Worm (Caenorhabditis elegans) whole organism, L1 larva: ENCODE results near the gene Y59A8B.12.
"Not testable (repeated sequence)": the region's sequence is repeated elsewhere in the genome, so short reads cannot be mapped to it uniquely, and the experiment has no call there.

Experiments
- F16B12.6 ChIP-seq: fragments of 150-350 bp; optimal IDR thresholded peaks from 2 replicates; lab custom pipeline; 2014; ENCODE audit warnings: missing biosample characterization, missing genetic modification characterization
- aha-1 ChIP-seq: fragments of 150-350 bp; optimal IDR thresholded peaks from 2 replicates; lab custom pipeline; 2014; ENCODE audit warnings: missing biosample characterization, missing genetic modification characterization
- alr-1 ChIP-seq: fragments of 200-800 bp; sonication (Bioruptor generic); optimal IDR thresholded peaks from 2 replicates; lab custom pipeline; 2018; ENCODE audit warnings: borderline replicate concordance, mild to moderate bottlenecking, missing genetic modification characterization, missing compliant biosample characterization
- aly-2 ChIP-seq: fragments of 150-350 bp; optimal IDR thresholded peaks from 2 replicates; lab custom pipeline; 2014; ENCODE audit warnings: missing biosample characterization, missing genetic modification characterization
- ama-1 ChIP-seq: fragments of 150-350 bp; optimal IDR thresholded peaks from 2 replicates; lab custom pipeline; 2014
- blmp-1 ChIP-seq: fragments of 150-350 bp; optimal IDR thresholded peaks from 2 replicates; lab custom pipeline; 2014; ENCODE audit warnings: missing biosample characterization, missing genetic modification characterization
- ceh-63 ChIP-seq: fragments of 200-800 bp; sonication (Bioruptor generic); optimal IDR thresholded peaks from 2 replicates; lab custom pipeline; 2018; ENCODE audit warnings: mild to moderate bottlenecking, missing genetic modification characterization, missing compliant biosample characterization
- ceh-82 ChIP-seq, 3 experiments: fragments of 150-350 bp in 1 of 3; sonication (generic microtip) in 2 of 3; optimal IDR thresholded peaks; 2 replicates each; lab custom pipeline; 2014 to 2017; ENCODE audit warnings: missing biosample characterization in 3 of 3, missing genetic modification characterization in 3 of 3
- dpl-1 ChIP-seq, 3 experiments: fragments of 150-350 bp in 2 of 3; sonication (generic microtip) in 1 of 3; optimal IDR thresholded peaks; 2 replicates each; lab custom pipeline; 2014 to 2017; ENCODE audit warnings: missing biosample characterization in 3 of 3, missing genetic modification characterization in 3 of 3, missing genetic modification reagents in 3 of 3
- dsc-1 ChIP-seq: sonication (generic microtip); optimal IDR thresholded peaks from 2 replicates; lab custom pipeline; 2016; ENCODE audit warnings: mild to moderate bottlenecking, missing genetic modification characterization, missing compliant biosample characterization
- efl-1 ChIP-seq, 4 experiments: fragments of 150-350 bp; optimal IDR thresholded peaks in 3 of 4; peaks in 1 of 4; 1 replicate in 1 of 4; 2 replicates in 3 of 4; lab custom pipeline; 2014; ENCODE audit warnings: missing biosample characterization in 2 of 4, missing genetic modification characterization in 2 of 4, missing genetic modification reagents in 2 of 4
- egl-13 ChIP-seq: sonication (generic microtip); optimal IDR thresholded peaks from 2 replicates; lab custom pipeline; 2016; ENCODE audit warnings: missing genotype, missing genetic modification reagents, missing genetic modification characterization, missing compliant biosample characterization
- egl-27 ChIP-seq, 2 experiments: fragments of 150-350 bp in 1 of 2; sonication (generic microtip); optimal IDR thresholded peaks; 3 replicates each; lab custom pipeline; 2017 to 2018; ENCODE audit warnings: missing biosample characterization in 2 of 2, missing genetic modification characterization in 2 of 2, missing genetic modification reagents in 2 of 2
- elt-2 ChIP-seq: sonication (generic microtip); optimal IDR thresholded peaks from 2 replicates; lab custom pipeline; 2016; ENCODE audit warnings: missing genetic modification characterization, mild to moderate bottlenecking, inconsistent platforms, missing compliant biosample characterization, missing genetic modification reagents
- ets-5 ChIP-seq: fragments of 200-800 bp; sonication (Bioruptor generic); IDR thresholded peaks from 2 replicates; pipeline ENCODE4 v1.3.6; 2022; ENCODE audit warnings: missing genetic modification characterization, missing compliant biosample characterization
- fkh-10 ChIP-seq: sonication (generic microtip); optimal IDR thresholded peaks from 2 replicates; lab custom pipeline; 2017; ENCODE audit warnings: missing biosample characterization, missing genetic modification reagents, missing genetic modification characterization
- fkh-4 ChIP-seq: sonication (generic microtip); optimal IDR thresholded peaks from 2 replicates; lab custom pipeline; 2016; ENCODE audit warnings: missing compliant biosample characterization, missing genetic modification characterization, borderline replicate concordance
- fos-1 ChIP-seq: fragments of 150-350 bp; optimal IDR thresholded peaks from 2 replicates; lab custom pipeline; 2014; ENCODE audit warnings: missing biosample characterization, missing genetic modification characterization
- lin-13 ChIP-seq: fragments of 150-350 bp; optimal IDR thresholded peaks from 2 replicates; lab custom pipeline; 2014; ENCODE audit warnings: missing biosample characterization, missing genetic modification reagents, missing genetic modification characterization
- lin-14 ChIP-seq: fragments of 200-800 bp; sonication (Bioruptor generic); optimal IDR thresholded peaks from 2 replicates; lab custom pipeline; 2018; ENCODE audit warnings: mild to moderate bottlenecking, missing genetic modification characterization, moderate library complexity, missing compliant biosample characterization
- lin-15B ChIP-seq: fragments of 150-350 bp; sonication (generic microtip); optimal IDR thresholded peaks from 3 replicates; lab custom pipeline; 2014; ENCODE audit warnings: missing biosample characterization, missing genetic modification characterization
- lsy-2 ChIP-seq, 2 experiments: fragments of 150-350 bp; optimal IDR thresholded peaks; 2 replicates each; lab custom pipeline; 2014; ENCODE audit warnings: missing biosample characterization in 2 of 2, missing genetic modification characterization in 2 of 2
- mab-9 ChIP-seq: fragments of 200-800 bp; sonication (Bioruptor generic); IDR thresholded peaks from 2 replicates; pipeline ENCODE4 v1.3.6; 2022; ENCODE audit warnings: missing genetic modification reagents, missing genetic modification characterization, missing compliant biosample characterization
- mep-1 ChIP-seq: fragments of 150-350 bp; optimal IDR thresholded peaks from 2 replicates; lab custom pipeline; 2014; ENCODE audit warnings: missing biosample characterization, missing genetic modification characterization
- nhr-11 ChIP-seq: fragments of 150-350 bp; optimal IDR thresholded peaks from 2 replicates; lab custom pipeline; 2014; ENCODE audit warnings: missing biosample characterization, missing genetic modification characterization
- nhr-71 ChIP-seq: sonication (generic microtip); optimal IDR thresholded peaks from 2 replicates; lab custom pipeline; 2016; ENCODE audit warnings: mild to moderate bottlenecking, missing genetic modification characterization, moderate library complexity, missing compliant biosample characterization
- nhr-77 ChIP-seq: fragments of 150-350 bp; optimal IDR thresholded peaks from 2 replicates; lab custom pipeline; 2014; ENCODE audit warnings: missing biosample characterization, missing genetic modification characterization
- nhr-84 ChIP-seq: sonication (generic microtip); optimal IDR thresholded peaks from 2 replicates; lab custom pipeline; 2017; ENCODE audit warnings: missing biosample characterization, missing genetic modification characterization
- nhr-85 ChIP-seq: sonication (generic microtip); peaks from one replicate; lab custom pipeline; 2016; ENCODE audit warnings: missing genetic modification characterization, inconsistent platforms, missing compliant biosample characterization
- nhr-90 ChIP-seq: sonication (generic microtip); optimal IDR thresholded peaks from 2 replicates; lab custom pipeline; 2016; ENCODE audit warnings: mild to moderate bottlenecking, missing genetic modification characterization, missing compliant biosample characterization; ENCODE audit not compliant: poor library complexity
- pag-3 ChIP-seq: sonication (generic microtip); optimal IDR thresholded peaks from 2 replicates; lab custom pipeline; 2017; ENCODE audit warnings: missing genetic modification characterization, mild to moderate bottlenecking, missing compliant biosample characterization, antibody characterized with exemption, borderline replicate concordance; ENCODE audit not compliant: insufficient read depth
- pax-3 ChIP-seq: fragments of 200-800 bp; sonication (Bioruptor generic); optimal IDR thresholded peaks from 2 replicates; lab custom pipeline; 2018; ENCODE audit warnings: mild to moderate bottlenecking, missing genetic modification characterization, moderate library complexity, missing compliant biosample characterization
- skn-1 ChIP-seq: fragments of 150-350 bp; optimal IDR thresholded peaks from 2 replicates; lab custom pipeline; 2014; ENCODE audit warnings: missing biosample characterization, missing genetic modification characterization
- tbx-2 ChIP-seq: sonication (generic microtip); optimal IDR thresholded peaks from 2 replicates; lab custom pipeline; 2016; ENCODE audit warnings: missing genetic modification characterization, missing compliant biosample characterization
- tlp-1 ChIP-seq: fragments of 150-350 bp; optimal IDR thresholded peaks from 2 replicates; lab custom pipeline; 2014; ENCODE audit warnings: missing biosample characterization, missing genetic modification characterization
- unc-130 ChIP-seq: fragments of 150-350 bp; optimal IDR thresholded peaks from 2 replicates; lab custom pipeline; 2017; ENCODE audit warnings: missing biosample characterization, missing genetic modification characterization, inconsistent platforms
- unc-30 ChIP-seq: sonication (generic microtip); optimal IDR thresholded peaks from 2 replicates; lab custom pipeline; 2017; ENCODE audit warnings: missing biosample characterization, missing genetic modification characterization
- unc-86 ChIP-seq: sonication (generic microtip); optimal IDR thresholded peaks from 2 replicates; lab custom pipeline; 2016; ENCODE audit warnings: missing genetic modification characterization, missing compliant biosample characterization
- zag-1 ChIP-seq: fragments of 150-350 bp; optimal IDR thresholded peaks from 2 replicates; lab custom pipeline; 2014; ENCODE audit warnings: missing biosample characterization, missing genetic modification characterization
- ztf-11 ChIP-seq, 2 experiments: sonication (generic microtip); optimal IDR thresholded peaks; 2 replicates each; lab custom pipeline; 2016 to 2017; ENCODE audit warnings: missing genetic modification characterization in 2 of 2, missing biosample characterization in 1 of 2, missing compliant biosample characterization in 1 of 2
- ztf-4 ChIP-seq: fragments of 150-350 bp; optimal IDR thresholded peaks from 2 replicates; lab custom pipeline; 2014; ENCODE audit warnings: missing biosample characterization, missing genetic modification characterization

The Y59A8B.12 gene

ce11 chrV:18123639-18124038 lies 37.6 kb upstream of the Y59A8B.12 start, which contains the start of gene fbxa-107:
Gene fbxa-107, plus strand, starts transcription at chrV:18123939.
- TF ChIP-seq unc-30 (tag; lab: Kevin White, UChicago): no peak
- no peak for TF ChIP-seq egl-13
- TF ChIP-seq elt-2 (tag; lab: Kevin White, UChicago): no peak
- no peak for TF ChIP-seq ztf-4 (tag; lab: Kevin White, UChicago)
- TF ChIP-seq ama-1 (lab: Kevin White, UChicago): no peak
- TF ChIP-seq mab-9 (GFP tag; lab: Robert Waterston, UW): no peak
- TF ChIP-seq alr-1: no peak
- no peak for TF ChIP-seq zag-1
- TF ChIP-seq unc-86 (tag; lab: Kevin White, UChicago): no peak
- TF ChIP-seq fos-1 (tag; lab: Kevin White, UChicago): no peak
- TF ChIP-seq unc-130 (tag; lab: Kevin White, UChicago): no peak
- TF ChIP-seq F16B12.6 (tag; lab: Kevin White, UChicago): no peak
- no peak for TF ChIP-seq lin-15B (tag; lab: Kevin White, UChicago)
- no peak for TF ChIP-seq aly-2 (tag; lab: Kevin White, UChicago)
- no peak for TF ChIP-seq ets-5 (GFP tag; lab: Robert Waterston, UW)
- no peak for TF ChIP-seq pag-3 (tag; lab: Kevin White, UChicago)
- TF ChIP-seq egl-27 (tag; optimal IDR thresholded peaks at IDR 0.05; lab: Kevin White, UChicago): no peak
- TF ChIP-seq nhr-84: no peak

- TF ChIP-seq dpl-1 (GFP tag; optimal IDR thresholded peaks at IDR 0.05; lab: Kevin White, UChicago): peak in 1 of 3 experiments; percentile 9
- not testable (repeated sequence) for TF ChIP-seq efl-1 (optimal IDR thresholded peaks at IDR 0.05; lab: Kevin White, UChicago)
- peak in 1 of 2 experiments; percentile 35 for TF ChIP-seq efl-1 (GFP tag; optimal IDR thresholded peaks at IDR 0.05 in 1 of 2; lab: Kevin White, UChicago)
- TF ChIP-seq, all 84 proteins: peak for 2; not testable (repeated sequence) for 82
Observed at ce11 chrV:18115054-18115453, 29.0 kb upstream of the Y59A8B.12 start.

- TF ChIP-seq lsy-2 (tag; optimal IDR thresholded peaks at IDR 0.05; lab: Kevin White, UChicago): no peak
- no peak for TF ChIP-seq nhr-71 (tag; lab: Kevin White, UChicago)
- no peak for TF ChIP-seq tlp-1 (tag; lab: Kevin White, UChicago)
- TF ChIP-seq lin-14 (GFP tag; lab: Kevin White, UChicago): no peak
- no peak for TF ChIP-seq fkh-4 (tag; lab: Kevin White, UChicago)
- TF ChIP-seq skn-1 (tag; lab: Kevin White, UChicago): no peak
- no peak for TF ChIP-seq lin-13 (GFP tag; lab: Kevin White, UChicago)
- TF ChIP-seq nhr-77: no peak
- no peak for TF ChIP-seq nhr-11 (tag; lab: Kevin White, UChicago)
- no peak for TF ChIP-seq ceh-82 (tag; optimal IDR thresholded peaks at IDR 0.05; lab: Kevin White, UChicago)
- no peak for TF ChIP-seq dsc-1 (tag; lab: Kevin White, UChicago)
- no peak for TF ChIP-seq fos-1 (tag; lab: Kevin White, UChicago)
- TF ChIP-seq mep-1 (tag; lab: Kevin White, UChicago): no peak
- no peak for TF ChIP-seq ztf-11 (tag; optimal IDR thresholded peaks at IDR 0.05; lab: Kevin White, UChicago)
- TF ChIP-seq ztf-4 (tag; lab: Kevin White, UChicago): no peak
- TF ChIP-seq, all 84 proteins: peak for 0
Observed at ce11 chrV:18109449-18109848, 23.4 kb upstream of the Y59A8B.12 start.

- TF ChIP-seq efl-1 (optimal IDR thresholded peaks at IDR 0.05; lab: Kevin White, UChicago) (no peak), efl-1 (GFP tag; optimal IDR thresholded peaks at IDR 0.05 in 1 of 2; lab: Kevin White, UChicago) (peak in 1 of 2 experiments; percentile 65), nhr-90 (no peak)
Observed at ce11 chrV:18107969-18108368, 21.9 kb upstream of the Y59A8B.12 start, which contains the start of gene Y37H2A.1. Gene Y37H2A.1, plus strand, starts transcription at chrV:18108269.

ce11 chrV:18106055-18106454 lies 20.0 kb upstream of the Y59A8B.12 start:
- no peak for TF ChIP-seq blmp-1
- no peak for TF ChIP-seq skn-1 (tag; lab: Kevin White, UChicago)
- no peak for TF ChIP-seq fkh-10 (GFP tag; lab: Kevin White, UChicago)
- no peak for TF ChIP-seq pax-3 (tag; lab: Kevin White, UChicago)
- TF ChIP-seq aha-1 (tag; lab: Kevin White, UChicago): no peak
- no peak for TF ChIP-seq tbx-2 (tag; lab: Kevin White, UChicago)
- no peak for TF ChIP-seq alr-1
- no peak for TF ChIP-seq nhr-85 (tag; lab: Kevin White, UChicago)
- TF ChIP-seq ceh-63 (GFP tag; lab: Kevin White, UChicago): no peak
